Fruit fly (Drosophila melanogaster) whole organism, wandering third instar larva: ENCODE results near the gene Mvd.

Experiments used
- GATAd ChIP-seq: sonication (Bioruptor generic); optimal IDR thresholded peaks from 2 replicates; lab custom pipeline; 2016; ENCODE audit warnings: missing biosample characterization, missing genetic modification characterization
- Hr78 ChIP-seq: fragments of >200 bp; optimal IDR thresholded peaks from 2 replicates; lab custom pipeline; 2017; ENCODE audit warnings: missing biosample characterization, missing genetic modification characterization
- Hr83 ChIP-seq: fragments of 200-300 bp; sonication (Bioruptor generic); optimal IDR thresholded peaks from 2 replicates; lab custom pipeline; 2016; ENCODE audit warnings: missing biosample characterization, mild to moderate bottlenecking, missing genetic modification characterization, moderate library complexity; ENCODE audit not compliant: poor library complexity, severe bottlenecking
- Myc ChIP-seq: fragments of >200 bp; optimal IDR thresholded peaks from 2 replicates; lab custom pipeline; 2017
- N ChIP-seq: fragments of >200 bp; optimal IDR thresholded peaks from 2 replicates; lab custom pipeline; 2018; ENCODE audit warnings: missing biosample characterization, missing external identifiers, missing genetic modification characterization
- Sp1 ChIP-seq: fragments of 200-800 bp; sonication (Bioruptor generic); optimal IDR thresholded peaks from 3 replicates; lab custom pipeline; 2019; ENCODE audit warnings: missing biosample characterization, mild to moderate bottlenecking, missing genetic modification characterization, moderate library complexity
- Vsx2 ChIP-seq: fragments of 200-300, 225-300 bp; sonication (Bioruptor generic); optimal IDR thresholded peaks from 2 replicates; lab custom pipeline; 2018; ENCODE audit warnings: missing biosample characterization, missing genetic modification characterization; ENCODE audit not compliant: partially characterized antibody
- br ChIP-seq: fragments of 200-800 bp; sonication (Bioruptor generic); optimal IDR thresholded peaks from 2 replicates; lab custom pipeline; 2016; ENCODE audit warnings: missing biosample characterization, missing genetic modification characterization
- dmrt93B ChIP-seq: fragments of 200-800 bp; sonication (Bioruptor generic); optimal IDR thresholded peaks from 2 replicates; lab custom pipeline; 2018; ENCODE audit warnings: missing biosample characterization, mild to moderate bottlenecking, missing genetic modification characterization
- h ChIP-seq: fragments of 200-800 bp; sonication (Bioruptor generic); optimal IDR thresholded peaks from 3 replicates; lab custom pipeline; 2016; ENCODE audit warnings: missing biosample characterization, mild to moderate bottlenecking, missing genetic modification characterization
- jim ChIP-seq: fragments of 175-275, 200-325 bp; sonication (Bioruptor generic); optimal IDR thresholded peaks from 2 replicates; lab custom pipeline; 2016; ENCODE audit warnings: missing biosample characterization, mild to moderate bottlenecking, missing genetic modification characterization
- lola ChIP-seq: fragments of >200 bp; optimal IDR thresholded peaks from 2 replicates; lab custom pipeline; 2017; ENCODE audit warnings: missing biosample characterization, missing genetic modification characterization
- sage ChIP-seq: fragments of 200-800 bp; sonication (Bioruptor generic); optimal IDR thresholded peaks from 2 replicates; lab custom pipeline; 2016; ENCODE audit warnings: missing biosample characterization, mild to moderate bottlenecking, missing genetic modification characterization
- usp ChIP-seq: fragments of >200 bp; optimal IDR thresholded peaks from 2 replicates; lab custom pipeline; 2017; ENCODE audit warnings: missing biosample characterization, missing genetic modification characterization

- TF ChIP-seq jim (GFP tag; lab: Kevin White, UChicago) (no peak), usp (GFP tag; lab: Kevin White, UChicago) (no peak), N (GFP tag; lab: Kevin White, UChicago) (no peak), br (GFP tag; lab: Kevin White, UChicago) (no peak), Vsx2 (no peak), lola (GFP tag; lab: Kevin White, UChicago) (no peak), Hr78 (GFP tag; lab: Kevin White, UChicago) (no peak), Myc (lab: Kevin White, UChicago) (peak; percentile 68), Sp1 (GFP tag; lab: Kevin White, UChicago) (no peak), sage (GFP tag; lab: Kevin White, UChicago) (no peak), GATAd (GFP tag; lab: Kevin White, UChicago) (no peak), h (GFP tag; lab: Kevin White, UChicago) (no peak), Hr83 (GFP tag; lab: Kevin White, UChicago) (no peak), dmrt93B (GFP tag; lab: Kevin White, UChicago) (no peak)
These were observed 38.2 kb upstream of the Mvd start for dm6 chrX:15710751-15711179.
